Fruit fly (Drosophila melanogaster): ENCODE data around the gene CG17350.
A peak's percentile ranks its signal among the peaks of the same experiment; 100 is the strongest.

- TF ChIP-seq Lpt (GFP tag; optimal IDR thresholded peaks at IDR 0.05) (no peak), OdsH (GFP tag; optimal IDR thresholded peaks at IDR 0.05) (peak; percentile 23), cyc (GFP tag; optimal IDR thresholded peaks at IDR 0.05) (no peak), lz (GFP tag; optimal IDR thresholded peaks at IDR 0.05) (peak; percentile 7), Smox (GFP tag; optimal IDR thresholded peaks at IDR 0.05) (peak; percentile 12), CG6163 (GFP tag; IDR thresholded peaks at IDR 0.05) (no peak; the same call in 2 of the 3 replicates)
Measured at dm6 chr2L:19377129-19378083, 3.3 kb upstream of the CG17350 start.

All from whole organism, prepupa.